Worm (Caenorhabditis elegans) whole organism, midembryonic: Measurements from ENCODE around the gene K11H3.8.
A peak's percentile ranks its signal among the peaks of the same experiment; 100 is the strongest.

ENCODE experiments used
- T22C8.4 ChIP-seq: fragments of 200-800 bp; sonication (Bioruptor generic); IDR thresholded peaks from 2 replicates; pipeline ENCODE4 v1.3.6; 2022; ENCODE audit warnings: missing genetic modification characterization, missing compliant biosample characterization
- cog-1 ChIP-seq: sonication (generic microtip); optimal IDR thresholded peaks from 2 replicates; lab custom pipeline; 2016; ENCODE audit warnings: missing genetic modification characterization, missing compliant biosample characterization
- flt-1 ChIP-seq: fragments of 200-800 bp; sonication (Bioruptor generic); IDR thresholded peaks from 2 replicates; pipeline ENCODE4 v1.3.6; 2022; ENCODE audit warnings: missing genetic modification characterization, missing compliant biosample characterization
- klf-2 ChIP-seq: fragments of 200-800 bp; sonication (Bioruptor generic); conservative IDR thresholded peaks from 2 replicates; pipeline ENCODE4 v1.3.6; 2022; ENCODE audit warnings: missing genetic modification reagents, missing genetic modification characterization, missing compliant biosample characterization
- med-1 ChIP-seq: sonication (generic microtip); optimal IDR thresholded peaks from 2 replicates; lab custom pipeline; 2017; ENCODE audit warnings: missing genetic modification characterization, mild to moderate bottlenecking, missing compliant biosample characterization, antibody characterized with exemption, missing genetic modification reagents; ENCODE audit not compliant: insufficient read depth
- ref-1 ChIP-seq: fragments of 200-800 bp; sonication (Bioruptor generic); conservative IDR thresholded peaks from 2 replicates; pipeline ENCODE4 v1.3.6; 2022; ENCODE audit warnings: missing genetic modification reagents, missing genetic modification characterization, missing compliant biosample characterization
- tab-1 ChIP-seq: fragments of 200-800 bp; sonication (Bioruptor generic); IDR thresholded peaks from 2 replicates; pipeline ENCODE4 v1.3.6; 2022; ENCODE audit warnings: missing genetic modification characterization, missing compliant biosample characterization
- ztf-23 ChIP-seq: fragments of 200-800 bp; sonication (Bioruptor generic); IDR thresholded peaks from 2 replicates; pipeline ENCODE4 v1.3.6; 2022; ENCODE audit warnings: missing genetic modification reagents, missing genetic modification characterization, missing compliant biosample characterization
- ztf-29 ChIP-seq: fragments of 200-800 bp; sonication (Bioruptor generic); IDR thresholded peaks from 2 replicates; pipeline ENCODE4 v1.3.6; 2022; ENCODE audit warnings: missing genetic modification reagents, missing genetic modification characterization, missing compliant biosample characterization

The K11H3.8 gene

ce11 chrIII:9860201-9860780, 25.3 kb downstream of the K11H3.8 start, which contains the start of gene twk-48:
TSS of gene twk-48 (plus strand) at chrIII:9860730.
- no peak for TF ChIP-seq cog-1
- no peak for TF ChIP-seq klf-2 (GFP tag; lab: Robert Waterston, UW)
- no peak for TF ChIP-seq tab-1

ce11 chrIII:9861470-9862342, 26.7 kb downstream of the K11H3.8 start:
- TF ChIP-seq T22C8.4, result peak; percentile 90
- peak; percentile 88 for TF ChIP-seq ref-1 (GFP tag; lab: Robert Waterston, UW)
- peak; percentile 94 for TF ChIP-seq ztf-23 (GFP tag; lab: Robert Waterston, UW)
- peak; percentile 96 for TF ChIP-seq tab-1
- TF ChIP-seq ztf-29, result peak; percentile 93
- TF ChIP-seq flt-1, result peak; percentile 95
- peak; percentile 64 for TF ChIP-seq med-1
- peak; percentile 64 for TF ChIP-seq cog-1
- peak; percentile 91 for TF ChIP-seq klf-2 (GFP tag; lab: Robert Waterston, UW)

- TF ChIP-seq med-1 (no peak), klf-2 (GFP tag; lab: Robert Waterston, UW) (no peak), ztf-29 (no peak), cog-1 (no peak), tab-1 (no peak), ztf-23 (GFP tag; lab: Robert Waterston, UW) (no peak)
Measured at ce11 chrIII:9862469-9862868, 27.5 kb downstream of the K11H3.8 start.

- TF ChIP-seq ztf-29, result no peak
- TF ChIP-seq flt-1, result no peak
- TF ChIP-seq tab-1, result no peak
Measured at ce11 chrIII:9867352-9867751, 32.4 kb downstream of the K11H3.8 start.

ce11 chrIII:9867780-9868503, 33.0 kb downstream of the K11H3.8 start, which contains the start of gene dhhc-4:
TSS of gene dhhc-4 (minus strand) at chrIII:9867792.
- TF ChIP-seq ref-1 (GFP tag; lab: Robert Waterston, UW), result no peak
- TF ChIP-seq cog-1, result no peak
- TF ChIP-seq ztf-23 (GFP tag; lab: Robert Waterston, UW), result peak; percentile 77
- peak; percentile 79 for TF ChIP-seq flt-1
- TF ChIP-seq med-1, result no peak
- no peak for TF ChIP-seq tab-1
- TF ChIP-seq ztf-29, result no peak
- TF ChIP-seq klf-2 (GFP tag; lab: Robert Waterston, UW), result 0 out of 2 replicates have a peak, but pooled peaks have one; percentile 40
- TF ChIP-seq T22C8.4, result peak; percentile 34; the same call in 1 of the 2 replicates

ce11 chrIII:9871032-9871431, 36.0 kb downstream of the K11H3.8 start, which contains the start of gene ZK757.1:
TSS of gene ZK757.1 (minus strand) at chrIII:9871132.
- no peak for TF ChIP-seq med-1
- TF ChIP-seq klf-2 (GFP tag; lab: Robert Waterston, UW), result no peak
- no peak for TF ChIP-seq cog-1
- TF ChIP-seq ztf-29, result no peak
- no peak for TF ChIP-seq T22C8.4

ce11 chrIII:9874515-9874914, 39.5 kb downstream of the K11H3.8 start:
- TF ChIP-seq cog-1 (no peak), ztf-29 (no peak), ref-1 (GFP tag; lab: Robert Waterston, UW) (no peak), flt-1 (no peak), tab-1 (no peak), ztf-23 (GFP tag; lab: Robert Waterston, UW) (no peak), klf-2 (GFP tag; lab: Robert Waterston, UW) (no peak), T22C8.4 (no peak), med-1 (no peak)

- no peak for TF ChIP-seq T22C8.4
- TF ChIP-seq cog-1, result no peak
- no peak for TF ChIP-seq klf-2 (GFP tag; lab: Robert Waterston, UW)
- no peak for TF ChIP-seq flt-1
- no peak for TF ChIP-seq ztf-29
- no peak for TF ChIP-seq ztf-23 (GFP tag; lab: Robert Waterston, UW)
- TF ChIP-seq tab-1, result no peak
- no peak for TF ChIP-seq med-1
- no peak for TF ChIP-seq ref-1 (GFP tag; lab: Robert Waterston, UW)
Measured at ce11 chrIII:9876951-9877350, 42.0 kb downstream of the K11H3.8 start, which contains the start of gene ZK757.10. TSS of gene ZK757.10 (plus strand) at chrIII:9877251.

ce11 chrIII:9878828-9879227, 43.8 kb downstream of the K11H3.8 start, which contains the start of gene ZK757.2:
TSS of gene ZK757.2 (minus strand) at chrIII:9878928.
- TF ChIP-seq flt-1 (no peak), ztf-23 (GFP tag; lab: Robert Waterston, UW) (no peak), klf-2 (GFP tag; lab: Robert Waterston, UW) (no peak), ztf-29 (no peak), T22C8.4 (no peak), tab-1 (no peak), med-1 (no peak), cog-1 (no peak), ref-1 (GFP tag; lab: Robert Waterston, UW) (no peak)

- TF ChIP-seq med-1 (no peak), ztf-23 (GFP tag; lab: Robert Waterston, UW) (no peak), T22C8.4 (no peak), flt-1 (no peak), ref-1 (GFP tag; lab: Robert Waterston, UW) (no peak), klf-2 (GFP tag; lab: Robert Waterston, UW) (no peak), tab-1 (no peak), cog-1 (no peak), ztf-29 (no peak)
Measured at ce11 chrIII:9885609-9886008, 50.6 kb downstream of the K11H3.8 start.
